Worm (Caenorhabditis elegans): ENCODE measurements around the gene K12B6.11.

ce11 chrV:6270097-6270496 is 18.6 kb upstream of the K12B6.11 start:
- TF ChIP-seq unc-62 (GFP tag; optimal IDR thresholded peaks at IDR 0.05) (no peak), nfya-2 (GFP tag; IDR thresholded peaks at IDR 0.05) (no peak), hmg-20 (GFP tag; IDR thresholded peaks at IDR 0.05) (no peak), F55B11.4 (tag; optimal IDR thresholded peaks at IDR 0.05; ENCODE audit: borderline replicate concordance, insufficient read depth) (no peak), athp-1 (tag; optimal IDR thresholded peaks at IDR 0.05) (no peak), Y53G8AR.9 (GFP tag; conservative IDR thresholded peaks at IDR 0.05) (no peak), lin-35 (GFP tag; optimal IDR thresholded peaks at IDR 0.05) (no peak)

All from whole organism, young adult.